Fruit fly (Drosophila melanogaster): Measurements from ENCODE around the gene ValRS-m.
A peak's percentile ranks its signal among the peaks of the same experiment; 100 is the strongest.

ValRS-m gene

dm6 chr3L:8954648-8955033 lies 9.9 kb downstream of the ValRS-m start, which contains the start of gene GNBP3 (continued):
- TF ChIP-seq Dbx (GFP tag; IDR thresholded peaks at IDR 0.05) (peak; percentile 84), corto (GFP tag; optimal IDR thresholded peaks at IDR 0.05) (peak; percentile 92), CG32772 (GFP tag; IDR thresholded peaks at IDR 0.05) (0 out of 2 replicates have a peak, but pooled peaks have one; percentile 27), Atf3 (GFP tag; optimal IDR thresholded peaks at IDR 0.05) (no peak), fd64A (GFP tag; optimal IDR thresholded peaks at IDR 0.05) (peak; percentile 2), trem (tag; optimal IDR thresholded peaks at IDR 0.05) (peak; percentile 26), run (tag; optimal IDR thresholded peaks at IDR 0.05) (no peak), repo (GFP tag; optimal IDR thresholded peaks at IDR 0.05) (no peak), jing (GFP tag; optimal IDR thresholded peaks at IDR 0.05) (no peak), abd-A (tag; optimal IDR thresholded peaks at IDR 0.05) (no peak), croc (GFP tag; conservative IDR thresholded peaks at IDR 0.05) (peak; percentile 65), ac (GFP tag; optimal IDR thresholded peaks at IDR 0.05) (peak; percentile 31), CG18476 (GFP tag; optimal IDR thresholded peaks at IDR 0.05) (peak; percentile 74), fu2 (GFP tag; optimal IDR thresholded peaks at IDR 0.05) (no peak), Xbp1 (GFP tag; optimal IDR thresholded peaks at IDR 0.05) (peak; percentile 42), CG9876 (GFP tag; optimal IDR thresholded peaks at IDR 0.05) (no peak), gcm2 (GFP tag; optimal IDR thresholded peaks at IDR 0.05) (no peak), CG16863 (GFP tag; optimal IDR thresholded peaks at IDR 0.05) (no peak), aop (GFP tag; IDR thresholded peaks at IDR 0.05) (no peak), CG6791 (GFP tag; IDR thresholded peaks at IDR 0.05; ENCODE audit: partially characterized antibody) (no peak), CG2202 (tag; optimal IDR thresholded peaks at IDR 0.05) (peak; percentile 45), twi (tag; optimal IDR thresholded peaks at IDR 0.05) (no peak), p53 (GFP tag; optimal IDR thresholded peaks at IDR 0.05) (no peak), CG11085 (GFP tag; IDR thresholded peaks at IDR 0.05) (0 out of 2 replicates have a peak, but pooled peaks have one; percentile 51), Gsc (GFP tag; IDR thresholded peaks at IDR 0.05) (no peak), CG13624 (GFP tag; optimal IDR thresholded peaks at IDR 0.05) (peak; percentile 16), CG14667 (GFP tag; IDR thresholded peaks at IDR 0.05) (no peak), scrt (GFP tag; optimal IDR thresholded peaks at IDR 0.05) (no peak), CG4854 (GFP tag; optimal IDR thresholded peaks at IDR 0.05) (peak; percentile 67), CG15601 (tag; optimal IDR thresholded peaks at IDR 0.05) (peak; percentile 60), CG33557 (GFP tag; optimal IDR thresholded peaks at IDR 0.05) (peak; percentile 27), gcm (GFP tag; optimal IDR thresholded peaks at IDR 0.05) (peak; percentile 9), CG12071 (GFP tag; optimal IDR thresholded peaks at IDR 0.05) (peak; percentile 63), Fer3 (tag; optimal IDR thresholded peaks at IDR 0.05) (peak; percentile 77), insv (GFP tag; optimal IDR thresholded peaks at IDR 0.05) (no peak), nom (GFP tag; optimal IDR thresholded peaks at IDR 0.05) (peak; percentile 91), CG9932 (GFP tag; IDR thresholded peaks at IDR 0.05) (peak; percentile 57), CG12744 (GFP tag; optimal IDR thresholded peaks at IDR 0.05) (no peak), chm (GFP tag; IDR thresholded peaks at IDR 0.05) (no peak), CG9215 (GFP tag; IDR thresholded peaks at IDR 0.05) (peak; percentile 46), CG15514 (GFP tag; optimal IDR thresholded peaks at IDR 0.05) (peak; percentile 68), CG31441 (GFP tag; IDR thresholded peaks at IDR 0.05) (peak; percentile 71), so (GFP tag; IDR thresholded peaks at IDR 0.05) (no peak), CG7556 (GFP tag; optimal IDR thresholded peaks at IDR 0.05) (peak; percentile 46), CG18764 (GFP tag; optimal IDR thresholded peaks at IDR 0.05) (peak; percentile 11), fru (optimal IDR thresholded peaks at IDR 0.05) (no peak), CG2889 (GFP tag; IDR thresholded peaks at IDR 0.05) (no peak), ap (GFP tag; IDR thresholded peaks at IDR 0.05) (no peak), CG3163 (GFP tag; optimal IDR thresholded peaks at IDR 0.05) (no peak), bbx (GFP tag; IDR thresholded peaks at IDR 0.05; ENCODE audit: partially characterized antibody) (no peak), ssp (GFP tag; IDR thresholded peaks at IDR 0.05) (no peak), fd3F (GFP tag; optimal IDR thresholded peaks at IDR 0.05) (peak; percentile 22)

Measured in whole organism, embryonic.